Worm (Caenorhabditis elegans) whole organism, L4 larva: Measurements from ENCODE around the gene ZK686.5.

Experiments used
- D1046.2 ChIP-seq: fragments of 200-800 bp; sonication (Bioruptor generic); IDR thresholded peaks from 2 replicates; pipeline ENCODE4 v1.3.6; 2022; ENCODE audit warnings: missing genetic modification characterization, missing compliant biosample characterization
- F26F4.8 ChIP-seq: fragments of 200-800 bp; sonication (Bioruptor generic); conservative IDR thresholded peaks from 2 replicates; pipeline ENCODE4 v1.3.6; 2022; ENCODE audit warnings: missing genetic modification characterization, missing compliant biosample characterization
- F37D6.2 ChIP-seq: sonication (generic microtip); optimal IDR thresholded peaks from 2 replicates; lab custom pipeline; 2016; ENCODE audit warnings: mild to moderate bottlenecking, missing genetic modification characterization, missing compliant biosample characterization
- F44E2.7 ChIP-seq: fragments of 200-800 bp; sonication (Bioruptor generic); IDR thresholded peaks from 2 replicates; pipeline ENCODE4 v2.1.2; 2022; ENCODE audit warnings: missing genetic modification characterization, missing compliant biosample characterization
- R02D3.7 ChIP-seq: fragments of 150-350 bp; sonication (generic microtip); optimal IDR thresholded peaks from 3 replicates; lab custom pipeline; 2014; ENCODE audit warnings: missing biosample characterization, missing genetic modification characterization
- T20F7.1 ChIP-seq: fragments of 200-800 bp; sonication (Bioruptor generic); optimal IDR thresholded peaks from 2 replicates; lab custom pipeline; 2018; ENCODE audit warnings: mild to moderate bottlenecking, missing genetic modification characterization, missing compliant biosample characterization
- T26A8.4 ChIP-seq: fragments of 200-800 bp; sonication (Bioruptor generic); IDR thresholded peaks from 2 replicates; pipeline ENCODE4 v1.3.6; 2022; ENCODE audit warnings: missing genetic modification characterization, missing compliant biosample characterization
- Y105C5A.15 ChIP-seq: fragments of 200-800 bp; sonication (Bioruptor generic); IDR thresholded peaks from 2 replicates; pipeline ENCODE4 v1.3.6; 2022; ENCODE audit warnings: missing genetic modification characterization, missing compliant biosample characterization
- Y48G9A.11 ChIP-seq: fragments of 200-800 bp; sonication (Bioruptor generic); IDR thresholded peaks from 2 replicates; pipeline ENCODE4 v1.3.6; 2022; ENCODE audit warnings: missing genetic modification reagents, missing genetic modification characterization, missing compliant biosample characterization
- ZK337.2 ChIP-seq: fragments of 200-800 bp; sonication (Bioruptor generic); IDR thresholded peaks from 2 replicates; pipeline ENCODE4 v1.3.6; 2022; ENCODE audit warnings: missing genetic modification reagents, missing genetic modification characterization, missing compliant biosample characterization
- ZK546.5 ChIP-seq, 2 experiments: sonication (generic microtip); optimal IDR thresholded peaks; 2 replicates each; lab custom pipeline; 2017; ENCODE audit warnings: missing biosample characterization in 2 of 2, missing genetic modification characterization in 2 of 2
- aly-2 ChIP-seq: sonication (generic microtip); optimal IDR thresholded peaks from 2 replicates; lab custom pipeline; 2018; ENCODE audit warnings: missing biosample characterization, missing genetic modification characterization
- ceh-62 ChIP-seq: sonication (generic microtip); optimal IDR thresholded peaks from 2 replicates; lab custom pipeline; 2017; ENCODE audit warnings: missing biosample characterization, missing genetic modification characterization
- ceh-82 ChIP-seq: sonication (generic microtip); optimal IDR thresholded peaks from 2 replicates; lab custom pipeline; 2017; ENCODE audit warnings: missing biosample characterization, missing genetic modification characterization
- ces-1 ChIP-seq: fragments of 150-350 bp; sonication (generic microtip); optimal IDR thresholded peaks from 4 replicates; lab custom pipeline; 2014; ENCODE audit warnings: missing biosample characterization, missing genetic modification reagents, missing genetic modification characterization
- cey-2 ChIP-seq: sonication (generic microtip); optimal IDR thresholded peaks from 3 replicates; lab custom pipeline; 2017; ENCODE audit warnings: missing genetic modification characterization, mild to moderate bottlenecking, missing compliant biosample characterization, antibody characterized with exemption, borderline replicate concordance; ENCODE audit not compliant: insufficient read depth
- ctbp-1 ChIP-seq: fragments of 200-800 bp; sonication (Bioruptor generic); IDR thresholded peaks from 2 replicates; pipeline ENCODE4 v1.3.6; 2022; ENCODE audit warnings: missing genetic modification reagents, missing genetic modification characterization, missing compliant biosample characterization
- daf-12 ChIP-seq: fragments of 150-350 bp; optimal IDR thresholded peaks from 2 replicates; lab custom pipeline; 2014; ENCODE audit warnings: missing biosample characterization, missing genetic modification reagents, missing genetic modification characterization
- dmd-6 ChIP-seq: fragments of 200-800 bp; sonication (Bioruptor generic); IDR thresholded peaks from 2 replicates; pipeline ENCODE4 v1.3.6; 2022; ENCODE audit warnings: missing genetic modification reagents, missing genetic modification characterization, missing compliant biosample characterization
- dmd-8 ChIP-seq: fragments of 200-800 bp; sonication (Bioruptor generic); IDR thresholded peaks from 2 replicates; pipeline ENCODE4 v1.3.6; 2022; ENCODE audit warnings: missing genetic modification characterization, missing compliant biosample characterization
- dpl-1 ChIP-seq: fragments of 150-350 bp; optimal IDR thresholded peaks from 2 replicates; lab custom pipeline; 2014; ENCODE audit warnings: missing biosample characterization, missing genetic modification reagents, missing genetic modification characterization
- gei-8 ChIP-seq: fragments of 200-800 bp; sonication (Bioruptor generic); optimal IDR thresholded peaks from 2 replicates; lab custom pipeline; 2018; ENCODE audit warnings: mild to moderate bottlenecking, missing genetic modification characterization, missing compliant biosample characterization
- hif-1 ChIP-seq, 2 experiments: sonication (generic microtip); optimal IDR thresholded peaks; 2 replicates each; lab custom pipeline; 2016 to 2017; ENCODE audit warnings: missing compliant biosample characterization in 2 of 2, missing genetic modification characterization in 2 of 2, missing genetic modification reagents in 2 of 2, missing genotype in 2 of 2, mild to moderate bottlenecking in 1 of 2
- hlh-30 ChIP-seq: sonication (generic microtip); optimal IDR thresholded peaks from 2 replicates; lab custom pipeline; 2017; ENCODE audit warnings: antibody characterized with exemption, mild to moderate bottlenecking, missing genetic modification characterization, missing compliant biosample characterization; ENCODE audit not compliant: insufficient read depth
- hmg-1.1 ChIP-seq: fragments of 200-800 bp; sonication (Bioruptor generic); IDR thresholded peaks from 2 replicates; pipeline ENCODE4 v1.3.6; 2022; ENCODE audit warnings: missing genetic modification reagents, missing genetic modification characterization, missing compliant biosample characterization
- lin-13 ChIP-seq: fragments of 150-350 bp; optimal IDR thresholded peaks from 2 replicates; lab custom pipeline; 2014; ENCODE audit warnings: missing biosample characterization, missing genetic modification reagents, missing genetic modification characterization
- lin-29 ChIP-seq: fragments of 200-800 bp; sonication (Bioruptor generic); IDR thresholded peaks from 2 replicates; pipeline ENCODE4 v1.3.6; 2022; ENCODE audit warnings: missing genetic modification reagents, missing genetic modification characterization, missing compliant biosample characterization
- lin-38 ChIP-seq: fragments of 200-800 bp; sonication (Bioruptor generic); IDR thresholded peaks from 2 replicates; pipeline ENCODE4 v1.3.6; 2022; ENCODE audit warnings: missing genetic modification reagents, missing genetic modification characterization, missing compliant biosample characterization
- lsy-2 ChIP-seq, 2 experiments: fragments of 150-350 bp in 1 of 2; sonication (generic microtip) in 1 of 2; optimal IDR thresholded peaks; 2 replicates each; lab custom pipeline; 2014 to 2017; ENCODE audit warnings: missing biosample characterization in 2 of 2, missing genetic modification characterization in 2 of 2
- madf-5 ChIP-seq, 2 experiments: fragments of 200-800 bp; sonication (Bioruptor generic); IDR thresholded peaks; 2 replicates each; pipeline ENCODE4 v1.3.6; 2022; ENCODE audit warnings: missing compliant biosample characterization in 2 of 2, missing genetic modification characterization in 2 of 2
- mdl-1 ChIP-seq, 2 experiments: fragments of 150-350 bp in 1 of 2; sonication (generic microtip) in 1 of 2; optimal IDR thresholded peaks; 2 replicates each; lab custom pipeline; 2014 to 2017; ENCODE audit warnings: missing biosample characterization in 2 of 2, missing genetic modification characterization in 2 of 2
- mdt-29 ChIP-seq: fragments of 200-800 bp; sonication (Bioruptor generic); IDR thresholded peaks from 2 replicates; pipeline ENCODE4 v1.3.6; 2022; ENCODE audit warnings: missing genetic modification reagents, missing genetic modification characterization, missing compliant biosample characterization
- mep-1 ChIP-seq: fragments of 150-350 bp; sonication (generic microtip); optimal IDR thresholded peaks from 3 replicates; lab custom pipeline; 2014; ENCODE audit warnings: missing biosample characterization, missing genetic modification characterization
- mxl-2 ChIP-seq: fragments of 200-800 bp; sonication (Bioruptor generic); conservative IDR thresholded peaks from 2 replicates; pipeline ENCODE4 v1.3.6; 2022; ENCODE audit warnings: missing genetic modification reagents, missing genetic modification characterization, missing compliant biosample characterization
- nhr-10 ChIP-seq: fragments of 150-350 bp; optimal IDR thresholded peaks from 2 replicates; lab custom pipeline; 2014; ENCODE audit warnings: missing biosample characterization, missing genetic modification characterization
- nhr-237 ChIP-seq: sonication (generic microtip); optimal IDR thresholded peaks from 2 replicates; lab custom pipeline; 2017; ENCODE audit warnings: missing biosample characterization, missing genetic modification characterization
- nhr-25 ChIP-seq: sonication (generic microtip); optimal IDR thresholded peaks from 2 replicates; lab custom pipeline; 2017; ENCODE audit warnings: missing genetic modification characterization, mild to moderate bottlenecking, missing compliant biosample characterization, antibody characterized with exemption, moderate library complexity, borderline replicate concordance; ENCODE audit not compliant: insufficient read depth
- nhr-41 ChIP-seq: fragments of 200-800 bp; sonication (Bioruptor generic); IDR thresholded peaks from 2 replicates; pipeline ENCODE4 v1.3.6; 2022; ENCODE audit warnings: missing genetic modification reagents, missing genetic modification characterization, missing compliant biosample characterization
- nhr-76 ChIP-seq: fragments of 150-350 bp; optimal IDR thresholded peaks from 2 replicates; lab custom pipeline; 2014; ENCODE audit warnings: missing biosample characterization, missing genetic modification characterization
- nhr-77 ChIP-seq: fragments of 150-350 bp; optimal IDR thresholded peaks from 2 replicates; lab custom pipeline; 2014; ENCODE audit warnings: missing biosample characterization, missing genetic modification characterization
- pqm-1 ChIP-seq: sonication (generic microtip); optimal IDR thresholded peaks from 2 replicates; lab custom pipeline; 2017; ENCODE audit warnings: missing biosample characterization, missing genetic modification characterization
- saeg-2 ChIP-seq: fragments of 200-800 bp; sonication (Bioruptor generic); IDR thresholded peaks from 2 replicates; pipeline ENCODE4 v1.3.6; 2022; ENCODE audit warnings: missing genetic modification reagents, missing genetic modification characterization, missing compliant biosample characterization
- sdz-12 ChIP-seq: fragments of 200-800 bp; sonication (Bioruptor generic); optimal IDR thresholded peaks from 2 replicates; lab custom pipeline; 2018; ENCODE audit warnings: mild to moderate bottlenecking, missing genetic modification characterization, missing compliant biosample characterization
- set-16 ChIP-seq: fragments of 200-800 bp; sonication (Bioruptor generic); IDR thresholded peaks from 2 replicates; pipeline ENCODE4 v1.3.6; 2022; ENCODE audit warnings: missing genetic modification reagents, missing genetic modification characterization, missing compliant biosample characterization
- snpc-1.2 ChIP-seq: fragments of 200-800 bp; sonication (Bioruptor generic); IDR thresholded peaks from 2 replicates; pipeline ENCODE4 v1.3.6; 2022; ENCODE audit warnings: missing genetic modification reagents, missing genetic modification characterization, missing compliant biosample characterization
- snpc-4 ChIP-seq: fragments of 150-350 bp; optimal IDR thresholded peaks from 2 replicates; lab custom pipeline; 2014; ENCODE audit warnings: missing biosample characterization, missing genetic modification characterization
- unc-130 ChIP-seq: sonication (generic microtip); optimal IDR thresholded peaks from 2 replicates; lab custom pipeline; 2016; ENCODE audit warnings: missing genetic modification reagents, missing genetic modification characterization, missing compliant biosample characterization
- unc-62 ChIP-seq, 3 experiments: fragments of 150-350 bp in 1 of 3; sonication (generic microtip); optimal IDR thresholded peaks in 2 of 3; peaks in 1 of 3; 1 replicate in 1 of 3; 2 replicates in 2 of 3; lab custom pipeline; 2014 to 2017; ENCODE audit warnings: missing biosample characterization in 3 of 3, missing genetic modification characterization in 3 of 3, missing genetic modification reagents in 3 of 3, missing genotype in 1 of 3
- zfp-2 ChIP-seq: sonication (generic microtip); optimal IDR thresholded peaks from 2 replicates; lab custom pipeline; 2016; ENCODE audit warnings: mild to moderate bottlenecking, missing genetic modification characterization, missing compliant biosample characterization
- zip-2 ChIP-seq: fragments of 150-350 bp; optimal IDR thresholded peaks from 2 replicates; lab custom pipeline; 2014; ENCODE audit warnings: missing biosample characterization, missing genetic modification characterization
- ztf-11 ChIP-seq: fragments of 150-350 bp; optimal IDR thresholded peaks from 2 replicates; lab custom pipeline; 2014; ENCODE audit warnings: missing biosample characterization, missing genetic modification characterization

The ZK686.5 gene

DNA sequence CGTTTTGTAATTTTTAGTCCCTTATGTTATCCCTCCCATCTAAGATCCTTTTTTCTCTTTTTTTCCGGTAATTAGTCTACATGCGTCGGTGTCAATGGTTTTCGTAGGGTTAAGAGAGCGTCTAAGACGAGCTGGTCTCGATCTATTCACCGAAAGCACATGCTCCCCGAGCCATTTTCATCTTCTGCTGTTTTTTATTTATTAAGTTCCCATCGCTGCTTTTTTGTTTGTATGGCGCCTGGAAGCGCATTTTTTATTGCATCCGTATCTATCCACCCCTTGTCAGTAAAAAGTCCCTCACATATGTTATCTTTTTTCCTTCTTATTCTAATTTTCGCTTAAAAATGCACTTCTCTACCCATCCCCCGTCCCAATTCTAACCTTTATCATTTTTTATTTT is 30.5 kb downstream of the ZK686.5 start:
- TF ChIP-seq ceh-62 (tag; lab: Kevin White, UChicago): no peak
- no peak for TF ChIP-seq R02D3.7 (tag; lab: Kevin White, UChicago)
- TF ChIP-seq F26F4.8 (GFP tag; lab: Robert Waterston, UW): no peak
- 0 out of 2 replicates have a peak, but pooled peaks have one; percentile 8 for TF ChIP-seq snpc-1.2 (GFP tag; lab: Robert Waterston, UW)
- no peak; the same call in 1 of the 2 replicates for TF ChIP-seq T26A8.4 (GFP tag; lab: Robert Waterston, UW)
- no peak for TF ChIP-seq saeg-2
- no peak for TF ChIP-seq D1046.2
- no peak for TF ChIP-seq hmg-1.1 (GFP tag; lab: Robert Waterston, UW)
- TF ChIP-seq snpc-4 (tag; lab: Kevin White, UChicago): no peak
- TF ChIP-seq F44E2.7 (GFP tag; lab: Robert Waterston, UW): no peak
- no peak for TF ChIP-seq hlh-30 (tag; lab: Kevin White, UChicago)
- no peak for TF ChIP-seq dmd-8
- no peak for TF ChIP-seq lin-13 (GFP tag; lab: Kevin White, UChicago)
- no peak for TF ChIP-seq ceh-82
- no peak for TF ChIP-seq dpl-1 (GFP tag; lab: Kevin White, UChicago)
- no peak for TF ChIP-seq zfp-2
- no peak for TF ChIP-seq nhr-237 (tag; lab: Kevin White, UChicago)
- TF ChIP-seq mdl-1 (tag; optimal IDR thresholded peaks at IDR 0.05; lab: Kevin White, UChicago): no peak
- TF ChIP-seq lin-38 (GFP tag; lab: Robert Waterston, UW): no peak; the same call in 1 of the 2 replicates
- TF ChIP-seq zip-2 (tag; lab: Kevin White, UChicago): no peak
- peak; percentile 44 for TF ChIP-seq gei-8
- TF ChIP-seq ztf-11 (tag; lab: Kevin White, UChicago): no peak
- TF ChIP-seq Y48G9A.11 (GFP tag; lab: Robert Waterston, UW): peak; percentile 51; the same call in 1 of the 2 replicates
- no peak for TF ChIP-seq lsy-2 (tag; optimal IDR thresholded peaks at IDR 0.05; lab: Kevin White, UChicago)
- TF ChIP-seq aly-2 (tag; lab: Kevin White, UChicago): no peak
- no peak for TF ChIP-seq mxl-2 (GFP tag; lab: Robert Waterston, UW)
- TF ChIP-seq mep-1 (tag; lab: Kevin White, UChicago): no peak
- no peak for TF ChIP-seq unc-62 (GFP tag; optimal IDR thresholded peaks at IDR 0.05 in 1 of 2; lab: Kevin White, UChicago)
- no peak for TF ChIP-seq unc-62 (tag; optimal IDR thresholded peaks at IDR 0.05; lab: Kevin White, UChicago)
- TF ChIP-seq ces-1: no peak
- no peak for TF ChIP-seq nhr-25 (tag; lab: Kevin White, UChicago)
- no peak for TF ChIP-seq nhr-10 (tag; lab: Kevin White, UChicago)
- no peak for TF ChIP-seq ZK337.2 (GFP tag; lab: Robert Waterston, UW)
- no peak for TF ChIP-seq pqm-1 (tag; lab: Kevin White, UChicago)
- no peak for TF ChIP-seq set-16 (GFP tag; lab: Robert Waterston, UW)
- TF ChIP-seq mdt-29 (GFP tag; lab: Robert Waterston, UW): 0 out of 2 replicates have a peak, but pooled peaks have one; percentile 41
- TF ChIP-seq lin-29: no peak
- TF ChIP-seq nhr-76 (tag; lab: Kevin White, UChicago): no peak
- TF ChIP-seq F37D6.2 (tag; lab: Kevin White, UChicago): no peak
- TF ChIP-seq ZK546.5 (tag; optimal IDR thresholded peaks at IDR 0.05; lab: Kevin White, UChicago): no peak
- TF ChIP-seq nhr-77: no peak
- 0 out of 4 replicates have a peak, but pooled peaks of 1 of the 2 experiments have one; percentile 42 for TF ChIP-seq madf-5 (GFP tag; IDR thresholded peaks at IDR 0.05; lab: Robert Waterston, UW)
- no peak for TF ChIP-seq daf-12 (tag; lab: Kevin White, UChicago)
- no peak for TF ChIP-seq hif-1 (tag; optimal IDR thresholded peaks at IDR 0.05; lab: Kevin White, UChicago)
- TF ChIP-seq cey-2 (tag; lab: Kevin White, UChicago): no peak
- no peak for TF ChIP-seq sdz-12 (GFP tag; lab: Kevin White, UChicago)
- no peak for TF ChIP-seq nhr-41 (GFP tag; lab: Robert Waterston, UW)
- no peak for TF ChIP-seq unc-130 (GFP tag; lab: Kevin White, UChicago)
- peak; percentile 40; the same call in 1 of the 2 replicates for TF ChIP-seq Y105C5A.15
- peak; percentile 22 for TF ChIP-seq dmd-6 (GFP tag; lab: Robert Waterston, UW)
- TF ChIP-seq T20F7.1: no peak
- 0 out of 2 replicates have a peak, but pooled peaks have one; percentile 45 for TF ChIP-seq ctbp-1 (GFP tag; lab: Robert Waterston, UW)
